Worm (Caenorhabditis elegans): ENCODE results near the gene C34E7.3.

DNA sequence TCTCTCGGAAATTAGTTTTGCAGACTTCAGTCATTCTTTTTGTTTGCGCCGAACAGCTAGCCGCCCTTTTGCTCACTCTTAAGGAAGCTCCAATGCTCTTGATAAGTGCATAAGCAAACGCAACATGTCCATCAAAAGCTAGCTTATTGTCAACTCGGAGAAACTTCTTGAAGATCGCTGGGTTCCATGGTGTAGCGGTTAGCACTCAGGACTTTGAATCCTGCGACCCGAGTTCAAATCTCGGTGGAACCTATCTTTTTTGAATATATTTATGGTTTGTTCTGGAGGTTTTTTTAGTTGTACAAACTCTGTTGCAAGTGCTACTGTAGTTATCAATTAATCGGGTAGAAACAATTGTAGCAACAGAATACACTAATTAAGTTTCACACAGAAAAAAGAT is 7.5 kb downstream of the C34E7.3 start:
- TF ChIP-seq T22C8.4 (GFP tag; IDR thresholded peaks at IDR 0.05) = no peak
- no peak for TF ChIP-seq ztf-23 (GFP tag; IDR thresholded peaks at IDR 0.05)
- no peak for TF ChIP-seq tab-1 (GFP tag; IDR thresholded peaks at IDR 0.05)
- TF ChIP-seq klf-2 (GFP tag; conservative IDR thresholded peaks at IDR 0.05) = no peak
- no peak for TF ChIP-seq ref-1 (GFP tag; conservative IDR thresholded peaks at IDR 0.05)
- TF ChIP-seq flt-1 (GFP tag; IDR thresholded peaks at IDR 0.05) = no peak

Data from whole organism, midembryonic.